Worm (Caenorhabditis elegans) whole organism, L1 larva: ENCODE measurements around the gene flp-27.

Source experiments
- C04F5.9 ChIP-seq: sonication (generic microtip); optimal IDR thresholded peaks from 2 replicates; lab custom pipeline; 2016; ENCODE audit warnings: missing genetic modification characterization, missing compliant biosample characterization
- C16A3.4 ChIP-seq: fragments of 150-350 bp; optimal IDR thresholded peaks from 2 replicates; lab custom pipeline; 2014; ENCODE audit warnings: missing biosample characterization, missing genetic modification characterization
- C34B4.2 ChIP-seq: sonication (generic microtip); optimal IDR thresholded peaks from 2 replicates; lab custom pipeline; 2017; ENCODE audit warnings: mild to moderate bottlenecking, missing genetic modification characterization, missing compliant biosample characterization
- F16B12.6 ChIP-seq: fragments of 150-350 bp; optimal IDR thresholded peaks from 2 replicates; lab custom pipeline; 2014; ENCODE audit warnings: missing biosample characterization, missing genetic modification characterization
- Y116A8C.19 ChIP-seq: sonication (generic microtip); optimal IDR thresholded peaks from 2 replicates; lab custom pipeline; 2016; ENCODE audit warnings: missing compliant biosample characterization, missing genetic modification characterization, borderline replicate concordance
- alr-1 ChIP-seq: fragments of 200-800 bp; sonication (Bioruptor generic); optimal IDR thresholded peaks from 2 replicates; lab custom pipeline; 2018; ENCODE audit warnings: borderline replicate concordance, mild to moderate bottlenecking, missing genetic modification characterization, missing compliant biosample characterization
- aly-2 ChIP-seq: fragments of 150-350 bp; optimal IDR thresholded peaks from 2 replicates; lab custom pipeline; 2014; ENCODE audit warnings: missing biosample characterization, missing genetic modification characterization
- ama-1 ChIP-seq: fragments of 150-350 bp; optimal IDR thresholded peaks from 2 replicates; lab custom pipeline; 2014
- ceh-63 ChIP-seq: fragments of 200-800 bp; sonication (Bioruptor generic); optimal IDR thresholded peaks from 2 replicates; lab custom pipeline; 2018; ENCODE audit warnings: mild to moderate bottlenecking, missing genetic modification characterization, missing compliant biosample characterization
- ceh-8 ChIP-seq: fragments of 200-800 bp; sonication (Bioruptor generic); optimal IDR thresholded peaks from 2 replicates; lab custom pipeline; 2018; ENCODE audit warnings: mild to moderate bottlenecking, missing genetic modification characterization, moderate library complexity, missing compliant biosample characterization
- ceh-82 ChIP-seq, 3 experiments: fragments of 150-350 bp in 1 of 3; sonication (generic microtip) in 2 of 3; optimal IDR thresholded peaks; 2 replicates each; lab custom pipeline; 2014 to 2017; ENCODE audit warnings: missing biosample characterization in 3 of 3, missing genetic modification characterization in 3 of 3
- ceh-88 ChIP-seq: fragments of 200-800 bp; sonication (Bioruptor generic); IDR thresholded peaks from 2 replicates; pipeline ENCODE4 v1.3.6; 2022; ENCODE audit warnings: missing genetic modification characterization, missing compliant biosample characterization
- ceh-90 ChIP-seq: sonication (generic microtip); optimal IDR thresholded peaks from 2 replicates; lab custom pipeline; 2016; ENCODE audit warnings: missing genetic modification characterization, missing compliant biosample characterization
- ces-1 ChIP-seq: fragments of 150-350 bp; optimal IDR thresholded peaks from 2 replicates; lab custom pipeline; 2014; ENCODE audit warnings: missing biosample characterization, missing genetic modification reagents, missing genetic modification characterization
- efl-1 ChIP-seq, 4 experiments: fragments of 150-350 bp; optimal IDR thresholded peaks in 3 of 4; peaks in 1 of 4; 1 replicate in 1 of 4; 2 replicates in 3 of 4; lab custom pipeline; 2014; ENCODE audit warnings: missing biosample characterization in 2 of 4, missing genetic modification characterization in 2 of 4, missing genetic modification reagents in 2 of 4
- efl-3 ChIP-seq: fragments of 200-800 bp; sonication (Bioruptor generic); optimal IDR thresholded peaks from 2 replicates; lab custom pipeline; 2018; ENCODE audit warnings: mild to moderate bottlenecking, missing genetic modification characterization, missing compliant biosample characterization
- elt-2 ChIP-seq: sonication (generic microtip); optimal IDR thresholded peaks from 2 replicates; lab custom pipeline; 2016; ENCODE audit warnings: missing genetic modification characterization, mild to moderate bottlenecking, inconsistent platforms, missing compliant biosample characterization, missing genetic modification reagents
- elt-3 ChIP-seq, 6 experiments: fragments of 150-350 bp in 1 of 6; sonication (generic microtip); optimal IDR thresholded peaks; 2 replicates each; lab custom pipeline; 2017 to 2018; ENCODE audit warnings: missing biosample characterization in 6 of 6, missing genetic modification characterization in 6 of 6, inconsistent platforms in 1 of 6
- ets-5 ChIP-seq: fragments of 200-800 bp; sonication (Bioruptor generic); IDR thresholded peaks from 2 replicates; pipeline ENCODE4 v1.3.6; 2022; ENCODE audit warnings: missing genetic modification characterization, missing compliant biosample characterization
- fkh-4 ChIP-seq: sonication (generic microtip); optimal IDR thresholded peaks from 2 replicates; lab custom pipeline; 2016; ENCODE audit warnings: missing compliant biosample characterization, missing genetic modification characterization, borderline replicate concordance
- hlh-4 ChIP-seq: sonication (generic microtip); optimal IDR thresholded peaks from 2 replicates; lab custom pipeline; 2016; ENCODE audit warnings: mild to moderate bottlenecking, missing genetic modification characterization, missing compliant biosample characterization
- hpl-2 ChIP-seq: fragments of 150-350 bp; optimal IDR thresholded peaks from 2 replicates; lab custom pipeline; 2014; ENCODE audit warnings: missing biosample characterization, missing genetic modification reagents, missing genetic modification characterization
- isw-1 ChIP-seq: fragments of 200-800 bp; sonication (Bioruptor generic); IDR thresholded peaks from 2 replicates; pipeline ENCODE4 v1.3.6; 2022; ENCODE audit warnings: missing genetic modification characterization, missing compliant biosample characterization
- jun-1 ChIP-seq: fragments of 150-350 bp; optimal IDR thresholded peaks from 2 replicates; lab custom pipeline; 2014; ENCODE audit warnings: missing biosample characterization, missing genetic modification reagents, missing genetic modification characterization
- lin-14 ChIP-seq: fragments of 200-800 bp; sonication (Bioruptor generic); optimal IDR thresholded peaks from 2 replicates; lab custom pipeline; 2018; ENCODE audit warnings: mild to moderate bottlenecking, missing genetic modification characterization, moderate library complexity, missing compliant biosample characterization
- lin-39 ChIP-seq: fragments of 150-350 bp; optimal IDR thresholded peaks from 2 replicates; lab custom pipeline; 2014; ENCODE audit warnings: missing biosample characterization, missing genetic modification reagents, missing genetic modification characterization
- lir-3 ChIP-seq: sonication (generic microtip); optimal IDR thresholded peaks from 2 replicates; lab custom pipeline; 2016; ENCODE audit warnings: mild to moderate bottlenecking, missing genetic modification characterization, moderate library complexity, missing compliant biosample characterization; ENCODE audit not compliant: poor library complexity
- lsy-2 ChIP-seq, 2 experiments: fragments of 150-350 bp; optimal IDR thresholded peaks; 2 replicates each; lab custom pipeline; 2014; ENCODE audit warnings: missing biosample characterization in 2 of 2, missing genetic modification characterization in 2 of 2
- mep-1 ChIP-seq: fragments of 150-350 bp; optimal IDR thresholded peaks from 2 replicates; lab custom pipeline; 2014; ENCODE audit warnings: missing biosample characterization, missing genetic modification characterization
- nhr-237 ChIP-seq: fragments of 150-350 bp; optimal IDR thresholded peaks from 2 replicates; lab custom pipeline; 2014; ENCODE audit warnings: missing biosample characterization, missing genetic modification characterization
- nhr-28 ChIP-seq: fragments of 150-350 bp; optimal IDR thresholded peaks from 2 replicates; lab custom pipeline; 2014; ENCODE audit warnings: missing biosample characterization, missing genetic modification characterization
- nhr-47 ChIP-seq: sonication (generic microtip); optimal IDR thresholded peaks from 2 replicates; lab custom pipeline; 2016; ENCODE audit warnings: mild to moderate bottlenecking, missing genetic modification characterization, moderate library complexity, missing compliant biosample characterization
- nhr-77 ChIP-seq: fragments of 150-350 bp; optimal IDR thresholded peaks from 2 replicates; lab custom pipeline; 2014; ENCODE audit warnings: missing biosample characterization, missing genetic modification characterization
- nhr-84 ChIP-seq: sonication (generic microtip); optimal IDR thresholded peaks from 2 replicates; lab custom pipeline; 2017; ENCODE audit warnings: missing biosample characterization, missing genetic modification characterization
- nhr-90 ChIP-seq: sonication (generic microtip); optimal IDR thresholded peaks from 2 replicates; lab custom pipeline; 2016; ENCODE audit warnings: mild to moderate bottlenecking, missing genetic modification characterization, missing compliant biosample characterization; ENCODE audit not compliant: poor library complexity
- pag-3 ChIP-seq: sonication (generic microtip); optimal IDR thresholded peaks from 2 replicates; lab custom pipeline; 2017; ENCODE audit warnings: missing genetic modification characterization, mild to moderate bottlenecking, missing compliant biosample characterization, antibody characterized with exemption, borderline replicate concordance; ENCODE audit not compliant: insufficient read depth
- pax-3 ChIP-seq: fragments of 200-800 bp; sonication (Bioruptor generic); optimal IDR thresholded peaks from 2 replicates; lab custom pipeline; 2018; ENCODE audit warnings: mild to moderate bottlenecking, missing genetic modification characterization, moderate library complexity, missing compliant biosample characterization
- rnt-1 ChIP-seq: sonication (generic microtip); optimal IDR thresholded peaks from 2 replicates; lab custom pipeline; 2016; ENCODE audit warnings: mild to moderate bottlenecking, missing genetic modification characterization, moderate library complexity, missing compliant biosample characterization
- snpc-4 ChIP-seq: fragments of 150-350 bp; optimal IDR thresholded peaks from 2 replicates; lab custom pipeline; 2014; ENCODE audit warnings: missing biosample characterization, missing genetic modification characterization
- sox-4 ChIP-seq: sonication (generic microtip); optimal IDR thresholded peaks from 2 replicates; lab custom pipeline; 2016; ENCODE audit warnings: missing genetic modification characterization, missing compliant biosample characterization
- sptf-1 ChIP-seq: fragments of 150-350 bp; optimal IDR thresholded peaks from 2 replicates; lab custom pipeline; 2014; ENCODE audit warnings: missing biosample characterization, missing genetic modification characterization
- sup-37 ChIP-seq: fragments of 200-800 bp; sonication (Bioruptor generic); optimal IDR thresholded peaks from 2 replicates; lab custom pipeline; 2018; ENCODE audit warnings: mild to moderate bottlenecking, missing genetic modification characterization, missing compliant biosample characterization
- swsn-7 ChIP-seq: sonication (generic microtip); optimal IDR thresholded peaks from 2 replicates; lab custom pipeline; 2016; ENCODE audit warnings: missing genetic modification characterization, missing compliant biosample characterization
- tbx-2 ChIP-seq: sonication (generic microtip); optimal IDR thresholded peaks from 2 replicates; lab custom pipeline; 2016; ENCODE audit warnings: missing genetic modification characterization, missing compliant biosample characterization
- tlp-1 ChIP-seq: fragments of 150-350 bp; optimal IDR thresholded peaks from 2 replicates; lab custom pipeline; 2014; ENCODE audit warnings: missing biosample characterization, missing genetic modification characterization
- unc-130 ChIP-seq: fragments of 150-350 bp; optimal IDR thresholded peaks from 2 replicates; lab custom pipeline; 2017; ENCODE audit warnings: missing biosample characterization, missing genetic modification characterization, inconsistent platforms
- unc-30 ChIP-seq: sonication (generic microtip); optimal IDR thresholded peaks from 2 replicates; lab custom pipeline; 2017; ENCODE audit warnings: missing biosample characterization, missing genetic modification characterization
- unc-86 ChIP-seq: sonication (generic microtip); optimal IDR thresholded peaks from 2 replicates; lab custom pipeline; 2016; ENCODE audit warnings: missing genetic modification characterization, missing compliant biosample characterization
- unc-98 ChIP-seq: fragments of 200-800 bp; sonication (Bioruptor generic); IDR thresholded peaks from 2 replicates; pipeline ENCODE4 v1.3.6; 2022; ENCODE audit warnings: missing genetic modification characterization, missing compliant biosample characterization
- vab-15 ChIP-seq: sonication (generic microtip); optimal IDR thresholded peaks from 2 replicates; lab custom pipeline; 2017; ENCODE audit warnings: missing genotype, mild to moderate bottlenecking, missing genetic modification characterization, missing compliant biosample characterization
- xbp-1 ChIP-seq: sonication (generic microtip); optimal IDR thresholded peaks from 2 replicates; lab custom pipeline; 2016; ENCODE audit warnings: missing genetic modification characterization, missing compliant biosample characterization

Gene flp-27

DNA sequence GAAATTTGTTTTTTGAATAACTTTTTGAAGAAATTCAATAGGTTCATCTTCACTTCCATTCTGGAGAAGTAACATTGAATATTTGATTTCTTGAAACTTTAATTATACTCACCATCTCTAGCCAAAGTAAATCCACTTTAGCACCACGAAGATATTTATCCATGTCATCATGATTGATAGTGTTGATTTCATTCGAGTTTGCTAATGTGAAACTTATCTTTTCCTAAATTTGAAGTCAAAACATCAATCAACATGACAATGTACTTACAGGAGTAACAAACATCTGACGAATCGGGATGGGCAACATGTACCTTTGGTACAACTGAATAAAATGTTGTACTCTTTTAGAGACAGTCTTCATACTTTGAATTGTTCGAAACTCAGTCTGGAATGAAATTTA, 16.5 kb downstream of the flp-27 start:
- no peak for TF ChIP-seq nhr-77 (tag; lab: Kevin White, UChicago)
- TF ChIP-seq xbp-1, result no peak
- TF ChIP-seq, all 84 proteins: peak for 0

DNA sequence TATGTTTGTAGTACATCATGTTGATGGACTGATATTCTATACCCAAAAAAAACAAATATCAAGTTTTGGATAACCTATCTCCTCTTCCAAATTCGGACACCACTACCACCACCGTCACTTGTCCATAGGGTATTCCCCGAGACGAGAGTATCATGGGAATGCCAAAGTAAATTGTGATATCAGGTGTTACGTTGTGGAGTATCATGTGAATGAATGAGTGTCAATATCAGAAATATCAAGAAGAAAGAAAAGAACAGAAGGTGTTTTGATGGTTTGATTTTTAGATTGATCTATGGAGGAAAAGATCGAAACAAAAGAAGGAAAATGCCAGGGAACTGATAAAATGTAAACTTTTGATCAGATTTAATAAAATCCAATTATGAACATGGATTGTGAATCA, 17.5 kb downstream of the flp-27 start:
- TF ChIP-seq snpc-4 (tag; lab: Kevin White, UChicago), result no peak
- no peak for TF ChIP-seq tlp-1 (tag; lab: Kevin White, UChicago)
- TF ChIP-seq rnt-1 (tag; lab: Kevin White, UChicago), result peak; percentile 57
- TF ChIP-seq ceh-8 (GFP tag; lab: Kevin White, UChicago), result no peak
- peak; percentile 52 for TF ChIP-seq mep-1 (tag; lab: Kevin White, UChicago)
- no peak for TF ChIP-seq ets-5 (GFP tag; lab: Robert Waterston, UW)
- no peak for TF ChIP-seq jun-1 (tag; lab: Kevin White, UChicago)
- peak in 2 of 6 experiments; percentile 51 to 85 for TF ChIP-seq elt-3 (tag; optimal IDR thresholded peaks at IDR 0.05; lab: Kevin White, UChicago)
- TF ChIP-seq hlh-4, result no peak
- TF ChIP-seq ceh-82 (tag; optimal IDR thresholded peaks at IDR 0.05; lab: Kevin White, UChicago), result no peak
- peak; percentile 57 for TF ChIP-seq tbx-2 (tag; lab: Kevin White, UChicago)
- TF ChIP-seq ces-1 (GFP tag; lab: Kevin White, UChicago), result no peak
- no peak for TF ChIP-seq xbp-1
- no peak for TF ChIP-seq pax-3 (tag; lab: Kevin White, UChicago)
- TF ChIP-seq nhr-84 (tag; lab: Kevin White, UChicago), result no peak
- no peak for TF ChIP-seq lin-39
- TF ChIP-seq nhr-237 (tag; lab: Kevin White, UChicago), result no peak
- no peak for TF ChIP-seq sup-37 (GFP tag; lab: Kevin White, UChicago)
- TF ChIP-seq F16B12.6 (tag; lab: Kevin White, UChicago), result no peak
- no peak for TF ChIP-seq alr-1 (tag; lab: Kevin White, UChicago)
- TF ChIP-seq C16A3.4 (tag; lab: Kevin White, UChicago), result peak; percentile 50
- peak; percentile 85 for TF ChIP-seq lin-14 (GFP tag; lab: Kevin White, UChicago)
- TF ChIP-seq ceh-63 (GFP tag; lab: Kevin White, UChicago), result no peak
- peak; percentile 25 for TF ChIP-seq swsn-7 (tag; lab: Kevin White, UChicago)
- TF ChIP-seq nhr-90, result no peak
- TF ChIP-seq efl-1 (optimal IDR thresholded peaks at IDR 0.05; lab: Kevin White, UChicago), result no peak
- no peak for TF ChIP-seq efl-1 (GFP tag; optimal IDR thresholded peaks at IDR 0.05 in 1 of 2; lab: Kevin White, UChicago)
- TF ChIP-seq C04F5.9 (tag; lab: Kevin White, UChicago), result no peak
- TF ChIP-seq isw-1 (GFP tag; lab: Robert Waterston, UW), result no peak
- TF ChIP-seq fkh-4 (tag; lab: Kevin White, UChicago), result no peak
- peak; percentile 33 for TF ChIP-seq nhr-47 (tag; lab: Kevin White, UChicago)
- TF ChIP-seq hpl-2 (GFP tag; lab: Kevin White, UChicago), result no peak
- peak; percentile 81 for TF ChIP-seq unc-130 (tag; lab: Kevin White, UChicago)
- TF ChIP-seq unc-98 (GFP tag; lab: Robert Waterston, UW), result no peak
- no peak for TF ChIP-seq sptf-1
- TF ChIP-seq lir-3, result no peak
- TF ChIP-seq pag-3, result peak; percentile 81
- TF ChIP-seq aly-2 (tag; lab: Kevin White, UChicago), result no peak
- no peak for TF ChIP-seq ama-1 (lab: Kevin White, UChicago)
- no peak for TF ChIP-seq efl-3 (GFP tag; lab: Kevin White, UChicago)
- no peak for TF ChIP-seq ceh-88 (GFP tag; lab: Robert Waterston, UW)
- TF ChIP-seq sox-4 (tag; lab: Kevin White, UChicago), result no peak
- TF ChIP-seq unc-86, result no peak
- peak; percentile 46 for TF ChIP-seq vab-15 (tag; lab: Kevin White, UChicago)
- TF ChIP-seq elt-2 (tag; lab: Kevin White, UChicago), result peak; percentile 51
- no peak for TF ChIP-seq nhr-28 (tag; lab: Kevin White, UChicago)
- TF ChIP-seq C34B4.2 (tag; lab: Kevin White, UChicago), result no peak
- TF ChIP-seq lsy-2 (tag; optimal IDR thresholded peaks at IDR 0.05; lab: Kevin White, UChicago), result peak; percentile 44 to 55
- TF ChIP-seq unc-30 (tag; lab: Kevin White, UChicago), result no peak
- TF ChIP-seq Y116A8C.19, result no peak
- TF ChIP-seq ceh-90, result no peak
